Fruit fly (Drosophila melanogaster) whole organism, prepupa: ENCODE results near the gene Gr28a.
A peak's percentile ranks its signal among the peaks of the same experiment; 100 is the strongest.

Source experiments
- CG10631 ChIP-seq: fragments of 200-800 bp; sonication (Bioruptor generic); optimal IDR thresholded peaks from 2 replicates; lab custom pipeline; 2016; ENCODE audit warnings: missing biosample characterization, missing genetic modification characterization
- CG11294 ChIP-seq: fragments of 200-800 bp; sonication (Bioruptor generic); IDR thresholded peaks from 2 replicates; pipeline ENCODE4 v1.3.6; 2022; ENCODE audit warnings: missing biosample characterization, missing genetic modification characterization
- CG15336 ChIP-seq: fragments of 200-800 bp; sonication (Bioruptor generic); IDR thresholded peaks from 2 replicates; pipeline ENCODE4 v1.3.6; 2022; ENCODE audit warnings: missing biosample characterization, missing genetic modification characterization
- CG31627 ChIP-seq: fragments of 200-800 bp; sonication (Bioruptor generic); optimal IDR thresholded peaks from 3 replicates; lab custom pipeline; 2016; ENCODE audit warnings: missing biosample characterization, missing genetic modification characterization
- CG34406 ChIP-seq: fragments of 200-800 bp; sonication (Bioruptor generic); optimal IDR thresholded peaks from 3 replicates; lab custom pipeline; 2016; ENCODE audit warnings: missing biosample characterization, missing genetic modification characterization
- CG3919 ChIP-seq: fragments of 200-800 bp; sonication (Bioruptor generic); optimal IDR thresholded peaks from 3 replicates; lab custom pipeline; 2016; ENCODE audit warnings: missing biosample characterization, missing genetic modification characterization
- CG6163 ChIP-seq: fragments of 200-800 bp; sonication (Bioruptor generic); IDR thresholded peaks from 3 replicates; pipeline ENCODE4 v1.3.6; 2022; ENCODE audit warnings: missing biosample characterization, missing genetic modification characterization
- CG6276 ChIP-seq: fragments of 200-800 bp; sonication (Bioruptor generic); optimal IDR thresholded peaks from 2 replicates; lab custom pipeline; 2017; ENCODE audit warnings: missing biosample characterization, mild to moderate bottlenecking, missing genetic modification characterization
- CG6792 ChIP-seq: fragments of 200-800 bp; sonication (Bioruptor generic); optimal IDR thresholded peaks from 3 replicates; lab custom pipeline; 2016; ENCODE audit warnings: missing biosample characterization, missing genetic modification characterization
- CG6808 ChIP-seq: fragments of 200-800 bp; sonication (Bioruptor generic); optimal IDR thresholded peaks from 3 replicates; lab custom pipeline; 2017; ENCODE audit warnings: missing biosample characterization, missing genetic modification characterization, mild to moderate bottlenecking, moderate library complexity, missing genetic modification reagents
- CG6854 ChIP-seq: fragments of 200-800 bp; sonication (Bioruptor generic); optimal IDR thresholded peaks from 2 replicates; lab custom pipeline; 2017; ENCODE audit warnings: missing biosample characterization, mild to moderate bottlenecking, missing genetic modification characterization
- CG7368 ChIP-seq: fragments of 200-800 bp; sonication (Bioruptor generic); optimal IDR thresholded peaks from 3 replicates; lab custom pipeline; 2016; ENCODE audit warnings: missing biosample characterization, missing genetic modification characterization
- CG8119 ChIP-seq: fragments of 200-800 bp; sonication (Bioruptor generic); IDR thresholded peaks from 3 replicates; pipeline ENCODE4 v1.3.6; 2022; ENCODE audit warnings: missing biosample characterization, missing genetic modification characterization
- CG8319 ChIP-seq: fragments of 200-800 bp; sonication (Bioruptor generic); optimal IDR thresholded peaks from 3 replicates; lab custom pipeline; 2016; ENCODE audit warnings: missing biosample characterization, missing genetic modification characterization
- CG8632 ChIP-seq: fragments of 200-800 bp; sonication (Bioruptor generic); optimal IDR thresholded peaks from 3 replicates; lab custom pipeline; 2016; ENCODE audit warnings: missing biosample characterization, missing genetic modification characterization
- Eip75B ChIP-seq: fragments of 200-800 bp; sonication (Bioruptor generic); optimal IDR thresholded peaks from 3 replicates; lab custom pipeline; 2016; ENCODE audit warnings: missing biosample characterization, missing genetic modification characterization
- Eip78C ChIP-seq: fragments of 200-800 bp; sonication (Bioruptor generic); peaks from one replicate; lab custom pipeline; 2016; ENCODE audit warnings: missing biosample characterization, missing genetic modification characterization
- Eip93F ChIP-seq: fragments of 200-800 bp; sonication (Bioruptor generic); optimal IDR thresholded peaks from 2 replicates; lab custom pipeline; 2016; ENCODE audit warnings: missing biosample characterization, mild to moderate bottlenecking, missing genetic modification characterization
- Ets21C ChIP-seq: fragments of 200-800 bp; sonication (Bioruptor generic); optimal IDR thresholded peaks from 3 replicates; lab custom pipeline; 2016; ENCODE audit warnings: missing biosample characterization, missing genetic modification characterization
- Gug ChIP-seq: fragments of 200-800 bp; sonication (Bioruptor generic); IDR thresholded peaks from 2 replicates; pipeline ENCODE4 v1.3.6; 2022; ENCODE audit warnings: missing biosample characterization, missing genetic modification characterization
- Hr38 ChIP-seq: sonication (Bioruptor generic); optimal IDR thresholded peaks from 2 replicates; lab custom pipeline; 2016; ENCODE audit warnings: missing biosample characterization, missing genetic modification characterization
- Hr4 ChIP-seq: fragments of 200-800 bp; sonication (Bioruptor generic); optimal IDR thresholded peaks from 3 replicates; lab custom pipeline; 2016; ENCODE audit warnings: missing biosample characterization, missing genetic modification characterization
- Lpt ChIP-seq: fragments of 200-800 bp; sonication (Bioruptor generic); optimal IDR thresholded peaks from 3 replicates; lab custom pipeline; 2016; ENCODE audit warnings: missing biosample characterization, missing genetic modification characterization
- Smox ChIP-seq: fragments of 200-800 bp; sonication (Bioruptor generic); optimal IDR thresholded peaks from 3 replicates; lab custom pipeline; 2016; ENCODE audit warnings: missing biosample characterization, missing genetic modification characterization
- Sox14 ChIP-seq: fragments of 200-800 bp; sonication (Bioruptor generic); optimal IDR thresholded peaks from 3 replicates; lab custom pipeline; 2016; ENCODE audit warnings: missing biosample characterization, missing genetic modification characterization
- Sox15 ChIP-seq: fragments of 200-800 bp; sonication (Bioruptor generic); optimal IDR thresholded peaks from 3 replicates; lab custom pipeline; 2016; ENCODE audit warnings: missing biosample characterization, missing genetic modification characterization
- achi ChIP-seq: fragments of 200-800 bp; sonication (Bioruptor generic); optimal IDR thresholded peaks from 3 replicates; lab custom pipeline; 2016; ENCODE audit warnings: missing biosample characterization, missing genetic modification characterization
- acj6 ChIP-seq: fragments of 200-800 bp; sonication (Bioruptor generic); optimal IDR thresholded peaks from 3 replicates; lab custom pipeline; 2016; ENCODE audit warnings: missing biosample characterization, missing genetic modification characterization
- eg ChIP-seq: fragments of 200-800 bp; sonication (Bioruptor generic); IDR thresholded peaks from 3 replicates; pipeline ENCODE4 v1.3.6; 2022; ENCODE audit warnings: missing biosample characterization, missing genetic modification characterization
- esn ChIP-seq: fragments of 200-800 bp; sonication (Bioruptor generic); optimal IDR thresholded peaks from 2 replicates; lab custom pipeline; 2016; ENCODE audit warnings: missing biosample characterization, mild to moderate bottlenecking, missing genetic modification characterization, moderate library complexity
- fd59A ChIP-seq: fragments of 200-800 bp; sonication (Bioruptor generic); optimal IDR thresholded peaks from 2 replicates; lab custom pipeline; 2017; ENCODE audit warnings: missing biosample characterization, mild to moderate bottlenecking, missing genetic modification characterization, missing genetic modification reagents
- fd85E ChIP-seq: fragments of 200-800 bp; sonication (Bioruptor generic); optimal IDR thresholded peaks from 3 replicates; lab custom pipeline; 2016; ENCODE audit warnings: missing biosample characterization, missing genetic modification characterization
- fkh ChIP-seq: fragments of 200-800 bp; sonication (Bioruptor generic); optimal IDR thresholded peaks from 3 replicates; lab custom pipeline; 2017; ENCODE audit warnings: missing biosample characterization, mild to moderate bottlenecking, missing genetic modification characterization, moderate library complexity
- spab ChIP-seq: fragments of 200-800 bp; sonication (Bioruptor generic); optimal IDR thresholded peaks from 2 replicates; lab custom pipeline; 2017; ENCODE audit warnings: missing biosample characterization, mild to moderate bottlenecking, missing genetic modification characterization, missing genetic modification reagents
- ss ChIP-seq, 2 experiments: fragments of 200-800 bp; sonication (Bioruptor generic); optimal IDR thresholded peaks; 2 replicates in 1 of 2; 3 replicates in 1 of 2; lab custom pipeline; 2017 to 2018; ENCODE audit warnings: mild to moderate bottlenecking in 2 of 2, missing biosample characterization in 2 of 2, missing genetic modification characterization in 2 of 2, moderate library complexity in 1 of 2
- svp ChIP-seq: fragments of 200-800 bp; sonication (Bioruptor generic); peaks from one replicate; lab custom pipeline; 2016; ENCODE audit warnings: missing biosample characterization, missing genetic modification characterization
- vri ChIP-seq: fragments of 200-800 bp; sonication (Bioruptor generic); optimal IDR thresholded peaks from 3 replicates; lab custom pipeline; 2016; ENCODE audit warnings: missing biosample characterization, mild to moderate bottlenecking, missing genetic modification characterization

Gene Gr28a

dm6 chr2L:7433337-7433956 is 20.6 kb downstream of the Gr28a start, which contains the start of gene CG5958:
Gene CG5958 (minus strand): TSS chr2L:7433516.
- no peak for TF ChIP-seq fkh (GFP tag; lab: Kevin White, UChicago)
- no peak for TF ChIP-seq CG6808 (GFP tag; lab: Kevin White, UChicago)
- peak; percentile 66 for TF ChIP-seq Eip78C (GFP tag; lab: Kevin White, UChicago)
- TF ChIP-seq Sox14: no peak
- TF ChIP-seq Hr38 (GFP tag; lab: Kevin White, UChicago): no peak
- TF ChIP-seq CG3919 (GFP tag; lab: Kevin White, UChicago): peak; percentile 8
- TF ChIP-seq svp (GFP tag; lab: Kevin White, UChicago): peak; percentile 99
- TF ChIP-seq CG6163 (GFP tag; lab: Robert Waterston, UW): no peak
- TF ChIP-seq ss (GFP tag; optimal IDR thresholded peaks at IDR 0.05; lab: Kevin White, UChicago): no peak
- no peak for TF ChIP-seq eg (GFP tag; lab: Robert Waterston, UW)
- TF ChIP-seq CG6792 (GFP tag; lab: Kevin White, UChicago): no peak
- TF ChIP-seq vri: peak; percentile 93
- no peak for TF ChIP-seq CG6854 (GFP tag; lab: Kevin White, UChicago)
- no peak for TF ChIP-seq CG34406 (GFP tag; lab: Kevin White, UChicago)
- TF ChIP-seq Eip93F (GFP tag; lab: Kevin White, UChicago): peak; percentile 84

dm6 chr2L:7431861-7432601 is 22.0 kb downstream of the Gr28a start:
- TF ChIP-seq fd85E: no peak
- peak; percentile 96 for TF ChIP-seq svp (GFP tag; lab: Kevin White, UChicago)
- peak; percentile 62 for TF ChIP-seq vri
- peak; percentile 25 for TF ChIP-seq CG6276 (GFP tag; lab: Kevin White, UChicago)

DNA sequence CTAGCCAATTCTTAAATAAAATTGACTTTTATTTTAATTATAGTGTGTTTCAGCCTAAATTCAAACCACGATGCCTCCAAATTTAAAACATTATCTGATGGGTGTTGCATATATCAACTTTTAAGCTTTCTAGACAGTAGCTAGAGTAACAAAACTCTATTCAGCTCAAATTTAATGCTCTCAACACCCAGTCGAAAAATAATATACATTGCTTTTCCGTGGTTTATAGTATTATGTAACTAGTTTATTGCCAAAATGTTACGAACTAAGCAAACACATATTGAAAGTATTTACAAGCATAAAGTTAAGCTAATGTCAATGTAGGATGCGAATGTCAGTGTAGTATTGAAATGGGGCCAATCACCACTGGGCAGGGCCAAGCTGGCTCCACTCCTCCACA is 23.7 kb downstream of the Gr28a start:
- no peak for TF ChIP-seq Gug (GFP tag; lab: Robert Waterston, UW)
- TF ChIP-seq fkh (GFP tag; lab: Kevin White, UChicago): no peak
- TF ChIP-seq spab (GFP tag; lab: Kevin White, UChicago): no peak
- TF ChIP-seq Hr4: no peak
- TF ChIP-seq CG31627: no peak
- TF ChIP-seq fd59A (GFP tag; lab: Kevin White, UChicago): no peak
- TF ChIP-seq Hr38 (GFP tag; lab: Kevin White, UChicago): no peak
- TF ChIP-seq CG34406 (GFP tag; lab: Kevin White, UChicago): no peak
- TF ChIP-seq Smox (GFP tag; lab: Kevin White, UChicago): no peak
- no peak for TF ChIP-seq CG11294 (GFP tag; lab: Robert Waterston, UW)
- no peak for TF ChIP-seq CG8632 (GFP tag; lab: Kevin White, UChicago)
- no peak for TF ChIP-seq CG15336 (GFP tag; lab: Robert Waterston, UW)
- TF ChIP-seq eg (GFP tag; lab: Robert Waterston, UW): no peak
- TF ChIP-seq Eip75B (GFP tag; lab: Kevin White, UChicago): no peak
- no peak for TF ChIP-seq Sox15 (GFP tag; lab: Kevin White, UChicago)
- no peak for TF ChIP-seq esn (GFP tag; lab: Kevin White, UChicago)
- no peak for TF ChIP-seq Lpt (GFP tag; lab: Kevin White, UChicago)

DNA sequence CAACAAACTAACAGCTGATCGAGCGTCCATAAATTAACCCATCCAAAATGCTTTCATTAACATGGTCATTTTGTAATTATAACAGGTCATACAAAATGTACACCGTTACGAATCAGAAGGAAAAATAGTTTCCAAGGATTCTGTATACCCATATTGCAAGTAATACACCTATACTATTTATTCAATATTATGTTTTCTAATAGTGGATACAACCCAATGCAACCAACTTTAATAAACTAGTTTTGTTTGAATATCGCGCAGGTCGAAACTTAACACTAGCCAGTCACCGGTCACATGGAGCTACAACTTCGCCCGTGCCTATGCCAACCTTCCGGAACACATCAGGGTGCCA is 26.2 kb downstream of the Gr28a start:
- no peak for TF ChIP-seq Sox14
- no peak for TF ChIP-seq CG8119
- TF ChIP-seq esn (GFP tag; lab: Kevin White, UChicago): no peak
- no peak for TF ChIP-seq CG8632 (GFP tag; lab: Kevin White, UChicago)
- TF ChIP-seq fkh (GFP tag; lab: Kevin White, UChicago): no peak
- no peak for TF ChIP-seq acj6
- TF ChIP-seq CG10631 (GFP tag; lab: Kevin White, UChicago): no peak
- no peak for TF ChIP-seq achi
- TF ChIP-seq CG15336 (GFP tag; lab: Robert Waterston, UW): no peak
- TF ChIP-seq CG11294 (GFP tag; lab: Robert Waterston, UW): no peak
- TF ChIP-seq Smox (GFP tag; lab: Kevin White, UChicago): no peak
- TF ChIP-seq CG8319 (GFP tag; lab: Kevin White, UChicago): no peak
- TF ChIP-seq CG3919 (GFP tag; lab: Kevin White, UChicago): no peak
- no peak for TF ChIP-seq Eip78C (GFP tag; lab: Kevin White, UChicago)
- TF ChIP-seq CG7368 (GFP tag; lab: Kevin White, UChicago): no peak
- no peak for TF ChIP-seq CG31627
- TF ChIP-seq eg (GFP tag; lab: Robert Waterston, UW): no peak
- TF ChIP-seq Ets21C (GFP tag; lab: Kevin White, UChicago): no peak
- TF ChIP-seq spab (GFP tag; lab: Kevin White, UChicago): no peak
- TF ChIP-seq, all 60 proteins: peak for 0
